Worm (Caenorhabditis elegans) whole organism, L4 larva: ENCODE data around the gene cal-5.

Experiments used
- F26F4.8 ChIP-seq: fragments of 200-800 bp; sonication (Bioruptor generic); conservative IDR thresholded peaks from 2 replicates; pipeline ENCODE4 v1.3.6; 2022; ENCODE audit warnings: missing genetic modification characterization, missing compliant biosample characterization
- R02D3.7 ChIP-seq: fragments of 150-350 bp; sonication (generic microtip); optimal IDR thresholded peaks from 3 replicates; lab custom pipeline; 2014; ENCODE audit warnings: missing biosample characterization, missing genetic modification characterization
- T20F7.1 ChIP-seq: fragments of 200-800 bp; sonication (Bioruptor generic); optimal IDR thresholded peaks from 2 replicates; lab custom pipeline; 2018; ENCODE audit warnings: mild to moderate bottlenecking, missing genetic modification characterization, missing compliant biosample characterization
- T26A8.4 ChIP-seq: fragments of 200-800 bp; sonication (Bioruptor generic); IDR thresholded peaks from 2 replicates; pipeline ENCODE4 v1.3.6; 2022; ENCODE audit warnings: missing genetic modification characterization, missing compliant biosample characterization
- Y105C5A.15 ChIP-seq: fragments of 200-800 bp; sonication (Bioruptor generic); IDR thresholded peaks from 2 replicates; pipeline ENCODE4 v1.3.6; 2022; ENCODE audit warnings: missing genetic modification characterization, missing compliant biosample characterization
- Y48G9A.11 ChIP-seq: fragments of 200-800 bp; sonication (Bioruptor generic); IDR thresholded peaks from 2 replicates; pipeline ENCODE4 v1.3.6; 2022; ENCODE audit warnings: missing genetic modification reagents, missing genetic modification characterization, missing compliant biosample characterization
- Y75B8A.6 ChIP-seq: fragments of 200-800 bp; sonication (Bioruptor generic); IDR thresholded peaks from 2 replicates; pipeline ENCODE4 v1.3.6; 2022; ENCODE audit warnings: missing genetic modification reagents, missing genetic modification characterization, missing compliant biosample characterization
- ZK337.2 ChIP-seq: fragments of 200-800 bp; sonication (Bioruptor generic); IDR thresholded peaks from 2 replicates; pipeline ENCODE4 v1.3.6; 2022; ENCODE audit warnings: missing genetic modification reagents, missing genetic modification characterization, missing compliant biosample characterization
- aha-1 ChIP-seq: fragments of 150-350 bp; peaks from one replicate; lab custom pipeline; 2014; ENCODE audit warnings: missing biosample characterization, missing genetic modification characterization
- aly-2 ChIP-seq: sonication (generic microtip); optimal IDR thresholded peaks from 2 replicates; lab custom pipeline; 2018; ENCODE audit warnings: missing biosample characterization, missing genetic modification characterization
- ama-1 ChIP-seq: fragments of 150-350 bp; optimal IDR thresholded peaks from 2 replicates; lab custom pipeline; 2014; ENCODE audit warnings: inconsistent platforms, mixed read lengths
- attf-4 ChIP-seq: sonication (generic microtip); optimal IDR thresholded peaks from 3 replicates; lab custom pipeline; 2017; ENCODE audit warnings: missing biosample characterization, missing genetic modification characterization
- ceh-28 ChIP-seq: fragments of 150-350 bp; optimal IDR thresholded peaks from 2 replicates; lab custom pipeline; 2014; ENCODE audit warnings: missing biosample characterization, missing genetic modification reagents, missing genetic modification characterization
- ceh-32 ChIP-seq: sonication (generic microtip); optimal IDR thresholded peaks from 2 replicates; lab custom pipeline; 2016; ENCODE audit warnings: mild to moderate bottlenecking, missing genetic modification characterization, missing compliant biosample characterization; ENCODE audit not compliant: poor library complexity
- daf-16 ChIP-seq, 3 experiments: sonication (generic microtip); optimal IDR thresholded peaks; 2 replicates each; lab custom pipeline; 2016 to 2017; ENCODE audit warnings: missing genetic modification characterization in 3 of 3, missing genetic modification reagents in 3 of 3, mild to moderate bottlenecking in 2 of 3, missing compliant biosample characterization in 2 of 3, missing biosample characterization in 1 of 3, moderate library complexity in 1 of 3
- daf-19 ChIP-seq: fragments of 200-800 bp; sonication (Bioruptor generic); conservative IDR thresholded peaks from 2 replicates; pipeline ENCODE4 v1.3.6; 2022; ENCODE audit warnings: missing genetic modification characterization, missing compliant biosample characterization
- dpl-1 ChIP-seq: fragments of 150-350 bp; optimal IDR thresholded peaks from 2 replicates; lab custom pipeline; 2014; ENCODE audit warnings: missing biosample characterization, missing genetic modification reagents, missing genetic modification characterization
- egl-27 ChIP-seq: sonication (generic microtip); optimal IDR thresholded peaks from 3 replicates; lab custom pipeline; 2017; ENCODE audit warnings: missing biosample characterization, missing genetic modification reagents, missing genetic modification characterization
- egl-43 ChIP-seq: fragments of 200-800 bp; sonication (Bioruptor generic); IDR thresholded peaks from 2 replicates; pipeline ENCODE4 v1.3.6; 2022; ENCODE audit warnings: missing genetic modification reagents, missing genetic modification characterization, missing compliant biosample characterization
- hlh-11 ChIP-seq: fragments of 200-800 bp; sonication (Bioruptor generic); optimal IDR thresholded peaks from 2 replicates; lab custom pipeline; 2018; ENCODE audit warnings: mild to moderate bottlenecking, missing genetic modification characterization, missing compliant biosample characterization
- hlh-30 ChIP-seq: sonication (generic microtip); optimal IDR thresholded peaks from 2 replicates; lab custom pipeline; 2017; ENCODE audit warnings: antibody characterized with exemption, mild to moderate bottlenecking, missing genetic modification characterization, missing compliant biosample characterization; ENCODE audit not compliant: insufficient read depth
- hmg-1.1 ChIP-seq: fragments of 200-800 bp; sonication (Bioruptor generic); IDR thresholded peaks from 2 replicates; pipeline ENCODE4 v1.3.6; 2022; ENCODE audit warnings: missing genetic modification reagents, missing genetic modification characterization, missing compliant biosample characterization
- lim-7 ChIP-seq: fragments of 200-800 bp; sonication (Bioruptor generic); IDR thresholded peaks from 2 replicates; pipeline ENCODE4 v1.3.6; 2022; ENCODE audit warnings: missing genetic modification characterization, missing compliant biosample characterization
- lin-13 ChIP-seq: fragments of 150-350 bp; optimal IDR thresholded peaks from 2 replicates; lab custom pipeline; 2014; ENCODE audit warnings: missing biosample characterization, missing genetic modification reagents, missing genetic modification characterization
- lin-15B ChIP-seq: fragments of 150-350 bp; sonication (generic microtip); optimal IDR thresholded peaks from 3 replicates; lab custom pipeline; 2014; ENCODE audit warnings: missing biosample characterization, missing genetic modification characterization
- lin-29 ChIP-seq: fragments of 200-800 bp; sonication (Bioruptor generic); IDR thresholded peaks from 2 replicates; pipeline ENCODE4 v1.3.6; 2022; ENCODE audit warnings: missing genetic modification reagents, missing genetic modification characterization, missing compliant biosample characterization
- lir-3 ChIP-seq: sonication (generic microtip); optimal IDR thresholded peaks from 2 replicates; lab custom pipeline; 2016; ENCODE audit warnings: mild to moderate bottlenecking, missing genetic modification characterization, missing compliant biosample characterization
- madf-5 ChIP-seq, 2 experiments: fragments of 200-800 bp; sonication (Bioruptor generic); IDR thresholded peaks; 2 replicates each; pipeline ENCODE4 v1.3.6; 2022; ENCODE audit warnings: missing compliant biosample characterization in 2 of 2, missing genetic modification characterization in 2 of 2
- madf-9 ChIP-seq: fragments of 200-800 bp; sonication (Bioruptor generic); conservative IDR thresholded peaks from 2 replicates; pipeline ENCODE4 v1.3.6; 2022; ENCODE audit warnings: missing genetic modification reagents, missing genetic modification characterization, missing compliant biosample characterization
- mep-1 ChIP-seq: fragments of 150-350 bp; sonication (generic microtip); optimal IDR thresholded peaks from 3 replicates; lab custom pipeline; 2014; ENCODE audit warnings: missing biosample characterization, missing genetic modification characterization
- nhr-10 ChIP-seq: fragments of 150-350 bp; optimal IDR thresholded peaks from 2 replicates; lab custom pipeline; 2014; ENCODE audit warnings: missing biosample characterization, missing genetic modification characterization
- nhr-11 ChIP-seq: fragments of 150-350 bp; optimal IDR thresholded peaks from 2 replicates; lab custom pipeline; 2014; ENCODE audit warnings: missing biosample characterization, missing genetic modification characterization
- nhr-111 ChIP-seq: fragments of 200-800 bp; sonication (Bioruptor generic); optimal IDR thresholded peaks from 2 replicates; lab custom pipeline; 2018; ENCODE audit warnings: mild to moderate bottlenecking, missing genetic modification characterization, missing compliant biosample characterization
- nhr-25 ChIP-seq: sonication (generic microtip); optimal IDR thresholded peaks from 2 replicates; lab custom pipeline; 2017; ENCODE audit warnings: missing genetic modification characterization, mild to moderate bottlenecking, missing compliant biosample characterization, antibody characterized with exemption, moderate library complexity, borderline replicate concordance; ENCODE audit not compliant: insufficient read depth
- nhr-48 ChIP-seq: sonication (generic microtip); optimal IDR thresholded peaks from 2 replicates; lab custom pipeline; 2016; ENCODE audit warnings: mild to moderate bottlenecking, missing genetic modification characterization, missing compliant biosample characterization
- nhr-76 ChIP-seq: fragments of 150-350 bp; optimal IDR thresholded peaks from 2 replicates; lab custom pipeline; 2014; ENCODE audit warnings: missing biosample characterization, missing genetic modification characterization
- nhr-77 ChIP-seq: fragments of 150-350 bp; optimal IDR thresholded peaks from 2 replicates; lab custom pipeline; 2014; ENCODE audit warnings: missing biosample characterization, missing genetic modification characterization
- pha-4 ChIP-seq, 2 experiments: fragments of 150-350 bp in 1 of 2; fragments of 200-800 bp in 1 of 2; sonication (Bioruptor generic) in 1 of 2; IDR thresholded peaks in 1 of 2; optimal IDR thresholded peaks in 1 of 2; 2 replicates each; pipeline versions ENCODE4 v1.3.6 to Lab custom; 2014 to 2022; ENCODE audit warnings: missing genetic modification characterization in 2 of 2, missing genetic modification reagents in 2 of 2, missing biosample characterization in 1 of 2, missing compliant biosample characterization in 1 of 2
- php-3 ChIP-seq: fragments of 200-800 bp; sonication (Bioruptor generic); IDR thresholded peaks from 2 replicates; pipeline ENCODE4 v1.3.6; 2022; ENCODE audit warnings: missing genetic modification reagents, missing genetic modification characterization, missing compliant biosample characterization
- rbr-2 ChIP-seq: sonication (generic microtip); optimal IDR thresholded peaks from 2 replicates; lab custom pipeline; 2016; ENCODE audit warnings: missing genotype, missing genetic modification characterization, missing compliant biosample characterization
- set-16 ChIP-seq: fragments of 200-800 bp; sonication (Bioruptor generic); IDR thresholded peaks from 2 replicates; pipeline ENCODE4 v1.3.6; 2022; ENCODE audit warnings: missing genetic modification reagents, missing genetic modification characterization, missing compliant biosample characterization
- snpc-1.2 ChIP-seq: fragments of 200-800 bp; sonication (Bioruptor generic); IDR thresholded peaks from 2 replicates; pipeline ENCODE4 v1.3.6; 2022; ENCODE audit warnings: missing genetic modification reagents, missing genetic modification characterization, missing compliant biosample characterization
- spr-1 ChIP-seq: sonication (generic microtip); optimal IDR thresholded peaks from 2 replicates; lab custom pipeline; 2016; ENCODE audit warnings: mild to moderate bottlenecking, missing genetic modification characterization, missing compliant biosample characterization
- spr-3 ChIP-seq: fragments of 200-800 bp; sonication (Bioruptor generic); optimal IDR thresholded peaks from 2 replicates; lab custom pipeline; 2018; ENCODE audit warnings: mild to moderate bottlenecking, missing genetic modification characterization, missing compliant biosample characterization
- tra-1 ChIP-seq: fragments of 200-800 bp; sonication (Bioruptor generic); IDR thresholded peaks from 2 replicates; pipeline ENCODE4 v1.3.6; 2022; ENCODE audit warnings: missing genetic modification reagents, missing genetic modification characterization, missing compliant biosample characterization
- unc-130 ChIP-seq: sonication (generic microtip); optimal IDR thresholded peaks from 2 replicates; lab custom pipeline; 2016; ENCODE audit warnings: missing genetic modification reagents, missing genetic modification characterization, missing compliant biosample characterization
- unc-39 ChIP-seq: sonication (generic microtip); optimal IDR thresholded peaks from 2 replicates; lab custom pipeline; 2017; ENCODE audit warnings: missing biosample characterization, missing genetic modification characterization
- zfp-2 ChIP-seq: sonication (generic microtip); optimal IDR thresholded peaks from 2 replicates; lab custom pipeline; 2016; ENCODE audit warnings: mild to moderate bottlenecking, missing genetic modification characterization, missing compliant biosample characterization
- zfp-3 ChIP-seq: fragments of 200-800 bp; sonication (Bioruptor generic); conservative IDR thresholded peaks from 2 replicates; pipeline ENCODE4 v1.3.6; 2022; ENCODE audit warnings: missing genetic modification reagents, missing genetic modification characterization, missing compliant biosample characterization
- zip-2 ChIP-seq: fragments of 150-350 bp; optimal IDR thresholded peaks from 2 replicates; lab custom pipeline; 2014; ENCODE audit warnings: missing biosample characterization, missing genetic modification characterization
- ztf-11 ChIP-seq: fragments of 150-350 bp; optimal IDR thresholded peaks from 2 replicates; lab custom pipeline; 2014; ENCODE audit warnings: missing biosample characterization, missing genetic modification characterization
- ztf-7 ChIP-seq: fragments of 150-350 bp; optimal IDR thresholded peaks from 2 replicates; lab custom pipeline; 2014; ENCODE audit warnings: missing biosample characterization, missing genetic modification characterization

The cal-5 gene

DNA sequence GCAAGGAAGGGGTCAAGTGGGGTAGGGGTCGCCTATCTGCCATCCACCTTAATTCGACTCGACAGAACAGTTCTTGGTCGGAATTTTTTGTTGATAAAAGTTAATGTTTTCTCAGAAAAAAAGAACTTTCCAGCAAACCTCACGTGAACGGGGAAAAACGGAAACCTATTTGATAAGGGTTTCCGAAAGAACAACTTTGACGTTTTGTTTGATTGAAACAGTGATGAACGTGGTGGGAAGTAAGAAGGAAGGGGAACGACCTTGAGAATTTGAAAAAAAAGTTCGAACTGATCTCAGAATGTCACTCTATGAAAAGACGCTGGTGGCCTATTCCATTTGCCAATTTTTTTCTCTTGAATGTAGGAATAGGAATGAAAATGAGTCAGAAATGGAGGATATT lies 44.6 kb upstream of the cal-5 start (continued):
- TF ChIP-seq madf-5 (GFP tag; IDR thresholded peaks at IDR 0.05; lab: Robert Waterston, UW) (no peak), Y48G9A.11 (no peak), hlh-30 (peak; percentile 69), nhr-77 (no peak), ztf-7 (no peak), daf-16 (GFP tag; optimal IDR thresholded peaks at IDR 0.05; lab: Kevin White, UChicago) (no peak), daf-16 (tag; optimal IDR thresholded peaks at IDR 0.05; lab: Kevin White, UChicago) (peak; percentile 62), lin-29 (GFP tag; lab: Robert Waterston, UW) (no peak), set-16 (GFP tag; lab: Robert Waterston, UW) (no peak), lir-3 (tag; lab: Kevin White, UChicago) (no peak), aha-1 (tag; lab: Kevin White, UChicago) (peak; percentile 79), zip-2 (tag; lab: Kevin White, UChicago) (no peak), snpc-1.2 (GFP tag; lab: Robert Waterston, UW) (no peak), nhr-25 (tag; lab: Kevin White, UChicago) (no peak), egl-43 (no peak), hmg-1.1 (no peak; the same call in 1 of the 2 replicates), lim-7 (GFP tag; lab: Robert Waterston, UW) (no peak), nhr-48 (tag; lab: Kevin White, UChicago) (no peak), unc-130 (GFP tag; lab: Kevin White, UChicago) (no peak), tra-1 (GFP tag; lab: Robert Waterston, UW) (peak; percentile 78; the same call in 1 of the 2 replicates), hlh-11 (tag; lab: Kevin White, UChicago) (peak; percentile 49), aly-2 (tag; lab: Kevin White, UChicago) (no peak), ama-1 (lab: Kevin White, UChicago) (no peak), pha-4 (GFP tag; IDR thresholded peaks at IDR 0.05; lab: Robert Waterston, UW) (0 out of 2 replicates have a peak, but pooled peaks have one; percentile 16), pha-4 (tag; optimal IDR thresholded peaks at IDR 0.05; lab: Kevin White, UChicago) (no peak), daf-19 (GFP tag; lab: Robert Waterston, UW) (no peak), nhr-10 (no peak), Y75B8A.6 (GFP tag; lab: Robert Waterston, UW) (no peak), egl-27 (tag; lab: Kevin White, UChicago) (no peak), nhr-111 (no peak), nhr-11 (tag; lab: Kevin White, UChicago) (no peak), dpl-1 (GFP tag; lab: Kevin White, UChicago) (no peak), attf-4 (tag; lab: Kevin White, UChicago) (no peak), php-3 (GFP tag; lab: Robert Waterston, UW) (no peak), unc-39 (tag; lab: Kevin White, UChicago) (no peak), T26A8.4 (GFP tag; lab: Robert Waterston, UW) (no peak), R02D3.7 (tag; lab: Kevin White, UChicago) (no peak), spr-3 (no peak), zfp-3 (GFP tag; lab: Robert Waterston, UW) (no peak), ZK337.2 (no peak), lin-13 (GFP tag; lab: Kevin White, UChicago) (no peak), ceh-28 (tag; lab: Kevin White, UChicago) (no peak), Y105C5A.15 (no peak), lin-15B (tag; lab: Kevin White, UChicago) (no peak), ceh-32 (tag; lab: Kevin White, UChicago) (no peak), mep-1 (tag; lab: Kevin White, UChicago) (no peak), ztf-11 (tag; lab: Kevin White, UChicago) (no peak), zfp-2 (tag; lab: Kevin White, UChicago) (no peak), T20F7.1 (GFP tag; lab: Kevin White, UChicago) (no peak), F26F4.8 (GFP tag; lab: Robert Waterston, UW) (no peak), madf-9 (no peak), nhr-76 (tag; lab: Kevin White, UChicago) (no peak), rbr-2 (tag; lab: Kevin White, UChicago) (no peak), spr-1 (tag; lab: Kevin White, UChicago) (no peak)
